Worm (Caenorhabditis elegans): ENCODE measurements around the gene T08G5.1.

ce11 chrV:14033649-14034048 is 15.1 kb downstream of the T08G5.1 start, which contains the start of gene ins-10:
- no peak for TF ChIP-seq zip-8 (tag; optimal IDR thresholded peaks at IDR 0.05)
- TF ChIP-seq unc-62 (GFP tag; optimal IDR thresholded peaks at IDR 0.05), result no peak
- no peak for TF ChIP-seq mab-5 (tag; optimal IDR thresholded peaks at IDR 0.05)
- no peak for TF ChIP-seq lsy-2 (tag; optimal IDR thresholded peaks at IDR 0.05)
- TF ChIP-seq ceh-83 (GFP tag; optimal IDR thresholded peaks at IDR 0.05), result no peak
- no peak for TF ChIP-seq ham-2 (GFP tag; optimal IDR thresholded peaks at IDR 0.05)
- TF ChIP-seq nhr-12 (tag; optimal IDR thresholded peaks at IDR 0.05), result no peak
- TF ChIP-seq elt-3 (tag; optimal IDR thresholded peaks at IDR 0.05), result no peak
- TF ChIP-seq mep-1 (tag; optimal IDR thresholded peaks at IDR 0.05), result no peak
- no peak for TF ChIP-seq sem-2 (GFP tag; optimal IDR thresholded peaks at IDR 0.05)
- TF ChIP-seq ces-1 (GFP tag; optimal IDR thresholded peaks at IDR 0.05), result no peak
